Worm (Caenorhabditis elegans) whole organism, L3 larva: Measurements from ENCODE around the gene ZK105.11.

Source experiments
- ZK546.5 ChIP-seq: sonication (generic microtip); optimal IDR thresholded peaks from 2 replicates; lab custom pipeline; 2017; ENCODE audit warnings: missing biosample characterization, missing genetic modification characterization
- ama-1 ChIP-seq: fragments of 150-350 bp; optimal IDR thresholded peaks from 2 replicates; lab custom pipeline; 2018
- elt-1 ChIP-seq: fragments of 150-350 bp; optimal IDR thresholded peaks from 2 replicates; lab custom pipeline; 2014; ENCODE audit warnings: missing biosample characterization, missing genetic modification characterization
- elt-2 ChIP-seq: sonication (generic microtip); optimal IDR thresholded peaks from 2 replicates; lab custom pipeline; 2016; ENCODE audit warnings: missing genetic modification reagents, mild to moderate bottlenecking, missing genetic modification characterization, missing compliant biosample characterization
- eor-1 ChIP-seq, 2 experiments: fragments of 150-350 bp; optimal IDR thresholded peaks; 2 replicates each; lab custom pipeline; 2014 to 2018; ENCODE audit warnings: missing biosample characterization in 2 of 2, missing genetic modification characterization in 2 of 2
- nhr-25 ChIP-seq: sonication (generic microtip); optimal IDR thresholded peaks from 2 replicates; lab custom pipeline; 2017; ENCODE audit warnings: missing biosample characterization, missing genetic modification characterization
- tbx-2 ChIP-seq: sonication (generic microtip); optimal IDR thresholded peaks from 2 replicates; lab custom pipeline; 2016; ENCODE audit warnings: mild to moderate bottlenecking, missing genetic modification characterization, missing compliant biosample characterization
- ztf-11 ChIP-seq: fragments of 150-350 bp; optimal IDR thresholded peaks from 2 replicates; lab custom pipeline; 2014; ENCODE audit warnings: missing biosample characterization, missing genetic modification characterization

- no peak for TF ChIP-seq nhr-25 (tag; lab: Kevin White, UChicago)
- no peak for TF ChIP-seq ama-1 (lab: Kevin White, UChicago)
- no peak for TF ChIP-seq tbx-2 (tag; lab: Kevin White, UChicago)
- no peak for TF ChIP-seq ZK546.5 (tag; lab: Kevin White, UChicago)
- TF ChIP-seq elt-1 (tag; lab: Kevin White, UChicago) = no peak
- no peak for TF ChIP-seq eor-1 (tag; optimal IDR thresholded peaks at IDR 0.05; lab: Kevin White, UChicago)
- TF ChIP-seq elt-2 (tag; lab: Kevin White, UChicago) = no peak
- TF ChIP-seq ztf-11 (tag; lab: Kevin White, UChicago) = no peak
Observed at ce11 chrV:7733240-7733765, 24.9 kb upstream of the ZK105.11 start.
